Worm (Caenorhabditis elegans): ENCODE data around the gene nhr-61.

nhr-61 gene

DNA sequence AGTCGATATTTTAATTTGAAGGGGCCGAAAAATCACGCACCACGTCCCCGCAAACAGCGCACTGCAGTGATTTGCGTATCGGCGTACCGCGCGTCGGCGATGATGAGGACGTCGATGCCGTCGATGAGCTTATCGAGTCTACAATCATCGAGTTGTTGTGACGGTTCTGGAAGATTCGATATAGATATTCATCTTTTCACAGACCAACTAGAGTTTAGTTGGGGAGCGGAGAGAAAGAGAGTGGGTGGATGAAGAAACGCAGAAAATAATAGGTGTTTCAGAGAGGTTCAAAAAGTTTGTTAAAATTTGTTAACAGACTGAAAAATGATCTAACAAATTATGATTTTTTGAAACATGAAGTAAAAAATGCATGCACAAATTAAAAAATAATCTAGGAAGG, at the start of gene nhr-61:
nhr-61 (minus strand) TSS at position 168 of the 400 bp plus-strand sequence.
- no peak for TF ChIP-seq ref-1 (GFP tag; conservative IDR thresholded peaks at IDR 0.05)
- TF ChIP-seq cog-1 (tag; optimal IDR thresholded peaks at IDR 0.05): no peak
- no peak for TF ChIP-seq flt-1 (GFP tag; IDR thresholded peaks at IDR 0.05)
- no peak for TF ChIP-seq ztf-29 (GFP tag; IDR thresholded peaks at IDR 0.05)
- no peak for TF ChIP-seq klf-2 (GFP tag; conservative IDR thresholded peaks at IDR 0.05)
- TF ChIP-seq med-1 (GFP tag; optimal IDR thresholded peaks at IDR 0.05; ENCODE audit: insufficient read depth): no peak
- TF ChIP-seq T22C8.4 (GFP tag; IDR thresholded peaks at IDR 0.05): no peak
- no peak for TF ChIP-seq tab-1 (GFP tag; IDR thresholded peaks at IDR 0.05)
- TF ChIP-seq ztf-23 (GFP tag; IDR thresholded peaks at IDR 0.05): no peak

DNA sequence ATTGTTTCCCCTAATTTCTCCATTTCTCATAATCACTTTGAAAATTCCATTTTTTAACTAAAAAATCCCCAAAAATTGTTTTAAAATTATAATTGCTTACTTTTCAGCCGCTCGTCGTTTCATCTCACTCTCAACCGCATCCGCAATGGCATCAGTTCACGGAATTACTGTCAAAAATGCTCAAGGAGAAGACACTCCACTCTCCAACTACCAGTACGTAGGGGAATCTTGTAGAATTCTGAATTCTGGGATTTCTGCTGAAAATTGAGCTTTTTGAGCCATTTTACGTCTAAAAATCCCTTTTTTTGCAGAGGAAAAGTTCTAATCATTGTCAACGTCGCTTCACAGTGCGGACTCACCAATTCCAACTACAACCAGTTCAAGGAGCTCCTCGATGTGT, 49.2 kb upstream of the nhr-61 start:
- TF ChIP-seq flt-1 (GFP tag; IDR thresholded peaks at IDR 0.05) (no peak), klf-2 (GFP tag; conservative IDR thresholded peaks at IDR 0.05) (no peak), ztf-29 (GFP tag; IDR thresholded peaks at IDR 0.05) (no peak), ztf-23 (GFP tag; IDR thresholded peaks at IDR 0.05) (no peak), cog-1 (tag; optimal IDR thresholded peaks at IDR 0.05) (no peak), med-1 (GFP tag; optimal IDR thresholded peaks at IDR 0.05; ENCODE audit: insufficient read depth) (no peak), tab-1 (GFP tag; IDR thresholded peaks at IDR 0.05) (no peak), T22C8.4 (GFP tag; IDR thresholded peaks at IDR 0.05) (no peak), ref-1 (GFP tag; conservative IDR thresholded peaks at IDR 0.05) (no peak)

DNA sequence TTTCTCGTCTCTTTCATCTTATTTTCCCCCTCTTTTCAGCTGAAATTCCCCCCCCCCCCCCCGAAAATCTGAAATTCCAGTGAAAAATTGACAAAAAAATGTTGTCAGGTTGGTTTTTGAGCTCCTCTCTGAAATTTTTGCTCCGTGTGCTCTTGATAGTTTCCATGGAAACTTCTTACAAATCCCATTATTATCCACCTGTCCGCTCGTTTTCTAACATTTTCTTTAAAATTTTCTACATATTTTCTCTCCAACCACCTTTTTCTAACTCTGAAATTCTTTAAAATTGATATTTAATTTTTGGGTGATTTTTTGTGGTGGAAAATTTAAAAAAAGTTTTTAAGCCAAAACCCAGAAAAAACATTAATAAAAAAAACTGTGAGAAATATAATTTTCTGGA, 48.3 kb upstream of the nhr-61 start, which contains the start of gene gpx-2:
gpx-2 (plus strand) TSS at position 99 of the 400 bp plus-strand sequence.
- TF ChIP-seq cog-1 (tag; optimal IDR thresholded peaks at IDR 0.05): no peak

DNA sequence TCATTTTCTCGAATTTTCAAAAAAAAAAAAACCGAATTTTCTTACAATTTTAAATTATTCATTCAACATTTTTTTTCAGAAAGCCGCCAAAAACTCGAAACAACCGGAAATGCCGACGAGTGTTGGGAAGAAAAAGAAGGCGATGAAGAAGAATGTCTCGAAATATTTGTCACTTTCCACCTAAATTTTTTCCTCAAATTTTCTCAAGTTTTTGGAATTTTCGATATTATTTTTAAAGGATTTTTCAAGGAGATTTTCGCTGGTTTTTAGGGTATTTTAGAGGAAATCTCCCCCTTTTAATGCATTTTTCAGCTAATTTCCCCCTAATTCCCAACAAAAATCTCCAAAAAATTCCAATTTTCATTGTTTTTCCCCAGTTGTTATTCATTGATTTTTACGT, 47.8 kb upstream of the nhr-61 start:
- TF ChIP-seq klf-2 (GFP tag; conservative IDR thresholded peaks at IDR 0.05) (no peak), ztf-29 (GFP tag; IDR thresholded peaks at IDR 0.05) (no peak), T22C8.4 (GFP tag; IDR thresholded peaks at IDR 0.05) (no peak), ref-1 (GFP tag; conservative IDR thresholded peaks at IDR 0.05) (no peak), tab-1 (GFP tag; IDR thresholded peaks at IDR 0.05) (no peak), flt-1 (GFP tag; IDR thresholded peaks at IDR 0.05) (no peak), ztf-23 (GFP tag; IDR thresholded peaks at IDR 0.05) (no peak), cog-1 (tag; optimal IDR thresholded peaks at IDR 0.05) (no peak)

DNA sequence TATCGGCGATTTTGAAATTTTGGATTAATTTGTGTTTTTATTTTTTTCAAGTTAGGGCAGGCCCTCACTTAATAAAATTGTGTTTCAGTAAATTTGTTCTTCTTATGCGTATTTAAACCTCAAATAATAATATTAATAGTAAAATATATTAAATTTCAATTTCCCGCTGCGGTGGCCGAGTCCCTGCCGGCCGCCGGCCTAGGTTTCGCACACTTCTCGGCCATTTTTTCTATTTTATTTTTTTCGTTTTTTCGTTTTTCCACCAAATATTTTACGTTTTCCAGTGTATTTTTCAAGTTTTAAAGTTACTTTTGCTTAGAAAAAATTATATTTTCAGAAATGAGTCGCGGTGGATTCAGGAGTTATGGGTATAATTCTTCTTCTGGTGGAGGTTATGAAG, 38.6 kb upstream of the nhr-61 start, which contains the start of gene rbm-28:
rbm-28 (plus strand) TSS at position 338 of the 400 bp plus-strand sequence.
- TF ChIP-seq ztf-23 (GFP tag; IDR thresholded peaks at IDR 0.05) (peak; percentile 31; the same call in 1 of the 2 replicates), ref-1 (GFP tag; conservative IDR thresholded peaks at IDR 0.05) (no peak), tab-1 (GFP tag; IDR thresholded peaks at IDR 0.05) (no peak), med-1 (GFP tag; optimal IDR thresholded peaks at IDR 0.05; ENCODE audit: insufficient read depth) (no peak)

DNA sequence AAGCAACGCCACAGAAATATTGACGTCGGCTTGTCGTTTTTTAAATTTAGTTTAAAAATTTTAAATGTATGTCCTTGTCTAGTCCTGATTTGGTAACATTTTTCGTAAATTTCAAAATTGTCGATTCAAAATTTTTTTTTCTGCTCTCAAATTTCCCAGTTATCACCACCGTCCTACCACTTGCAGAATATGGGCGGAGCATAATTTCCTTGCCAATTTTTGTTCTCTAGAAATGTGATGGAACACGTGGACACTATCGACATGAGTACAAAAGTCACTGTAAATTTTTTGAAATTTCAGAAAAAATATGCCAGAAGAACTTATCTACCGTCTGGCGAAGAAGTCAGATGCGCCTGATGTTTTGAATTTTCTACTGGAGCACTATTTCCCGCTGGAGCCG, 36.9 kb upstream of the nhr-61 start, which contains the start of gene R05H10.7:
R05H10.7 (plus strand) TSS at position 301 of the 400 bp plus-strand sequence.
- TF ChIP-seq ref-1 (GFP tag; conservative IDR thresholded peaks at IDR 0.05) (no peak), tab-1 (GFP tag; IDR thresholded peaks at IDR 0.05) (no peak), cog-1 (tag; optimal IDR thresholded peaks at IDR 0.05) (no peak), flt-1 (GFP tag; IDR thresholded peaks at IDR 0.05) (no peak), klf-2 (GFP tag; conservative IDR thresholded peaks at IDR 0.05) (no peak)

DNA sequence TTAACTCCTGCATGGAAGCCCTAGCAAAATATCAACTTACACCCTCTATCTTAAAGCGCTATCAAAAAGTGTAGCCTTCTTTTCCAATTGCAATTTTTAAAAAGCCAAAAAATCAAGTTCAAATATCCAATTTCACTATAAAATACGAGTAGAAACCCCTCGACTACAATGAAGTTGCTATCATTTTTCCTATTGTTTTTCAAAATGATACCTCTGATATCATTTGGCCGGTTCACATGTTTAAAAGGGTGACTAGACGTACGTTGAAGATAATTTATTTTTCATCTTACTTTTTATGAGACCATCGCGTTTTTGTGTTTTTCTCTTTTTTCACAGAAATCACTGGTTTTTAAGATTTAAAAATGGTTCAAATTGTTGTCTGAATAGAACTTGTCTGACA, 33.1 kb upstream of the nhr-61 start, which contains the start of gene R05H10.1:
R05H10.1 (plus strand) TSS at position 334 of the 400 bp plus-strand sequence.
- TF ChIP-seq tab-1 (GFP tag; IDR thresholded peaks at IDR 0.05) (no peak), klf-2 (GFP tag; conservative IDR thresholded peaks at IDR 0.05) (no peak), flt-1 (GFP tag; IDR thresholded peaks at IDR 0.05) (no peak), T22C8.4 (GFP tag; IDR thresholded peaks at IDR 0.05) (no peak), med-1 (GFP tag; optimal IDR thresholded peaks at IDR 0.05; ENCODE audit: insufficient read depth) (no peak), ztf-23 (GFP tag; IDR thresholded peaks at IDR 0.05) (no peak), ztf-29 (GFP tag; IDR thresholded peaks at IDR 0.05) (no peak), ref-1 (GFP tag; conservative IDR thresholded peaks at IDR 0.05) (no peak), cog-1 (tag; optimal IDR thresholded peaks at IDR 0.05) (no peak)

DNA sequence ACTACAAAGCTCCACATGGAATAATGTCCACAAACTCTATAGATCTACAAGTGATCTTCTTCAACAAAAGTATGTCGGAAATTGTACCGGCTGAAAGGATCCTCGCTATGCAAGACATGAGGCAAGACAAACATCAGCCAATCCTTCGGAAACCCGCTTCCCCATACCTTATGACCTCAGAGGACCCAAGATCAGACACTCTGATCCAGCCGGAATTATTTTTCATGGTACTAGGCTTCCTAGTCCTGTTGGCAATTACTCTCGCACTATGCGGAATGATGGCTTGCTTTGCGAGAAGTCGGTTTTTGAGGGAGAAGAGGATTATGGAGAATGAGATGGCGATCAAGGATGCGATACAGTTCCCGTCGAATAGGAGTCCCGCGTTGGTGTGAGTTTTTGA, 31.6 kb upstream of the nhr-61 start:
- TF ChIP-seq T22C8.4 (GFP tag; IDR thresholded peaks at IDR 0.05) (no peak), klf-2 (GFP tag; conservative IDR thresholded peaks at IDR 0.05) (no peak), ztf-29 (GFP tag; IDR thresholded peaks at IDR 0.05) (no peak), ref-1 (GFP tag; conservative IDR thresholded peaks at IDR 0.05) (no peak), med-1 (GFP tag; optimal IDR thresholded peaks at IDR 0.05; ENCODE audit: insufficient read depth) (no peak), ztf-23 (GFP tag; IDR thresholded peaks at IDR 0.05) (no peak)

DNA sequence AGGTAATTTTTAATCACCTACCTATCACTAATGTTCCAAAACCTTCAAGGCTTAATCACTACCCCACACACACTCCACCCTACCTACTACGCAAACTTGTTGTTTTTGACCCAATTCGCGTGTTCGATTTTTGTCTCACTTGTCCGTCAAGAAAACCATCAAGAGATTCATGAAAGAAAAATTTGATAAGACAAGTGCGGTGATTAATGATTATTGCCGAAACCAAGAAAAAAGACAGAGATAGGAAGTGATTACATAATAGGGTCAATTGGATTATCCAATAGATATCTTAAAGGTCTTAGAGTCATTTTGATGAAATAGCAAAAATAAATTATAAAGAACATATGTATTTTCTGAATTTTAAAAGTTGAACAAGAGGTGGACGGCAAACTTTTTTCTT, 25.9 kb upstream of the nhr-61 start:
- TF ChIP-seq med-1 (GFP tag; optimal IDR thresholded peaks at IDR 0.05; ENCODE audit: insufficient read depth) (no peak), ztf-29 (GFP tag; IDR thresholded peaks at IDR 0.05) (no peak)

DNA sequence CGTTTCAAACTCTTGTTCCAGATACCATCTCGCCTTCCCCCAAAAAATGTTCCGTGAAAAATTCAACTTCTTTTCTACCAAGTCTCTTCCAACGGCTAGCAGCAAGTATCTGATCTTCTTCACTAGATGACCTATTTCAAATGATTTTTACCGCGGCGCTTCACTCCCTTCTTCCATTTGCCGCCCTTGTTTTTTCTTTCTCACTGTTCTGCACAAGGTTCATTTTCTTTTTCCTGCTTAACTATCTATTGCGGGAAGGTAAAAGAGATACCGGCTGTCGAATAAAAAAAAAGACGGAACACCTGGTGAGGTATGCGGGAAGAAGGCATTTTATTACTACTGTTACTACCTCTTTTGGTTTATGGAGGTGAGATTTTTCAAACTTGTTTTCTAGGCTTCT, 24.7 kb upstream of the nhr-61 start, which contains the start of gene cdh-7:
cdh-7 (plus strand) TSS at position 214 of the 400 bp plus-strand sequence.
- TF ChIP-seq tab-1 (GFP tag; IDR thresholded peaks at IDR 0.05): no peak
- no peak for TF ChIP-seq klf-2 (GFP tag; conservative IDR thresholded peaks at IDR 0.05)
- no peak for TF ChIP-seq ztf-23 (GFP tag; IDR thresholded peaks at IDR 0.05)
- no peak for TF ChIP-seq cog-1 (tag; optimal IDR thresholded peaks at IDR 0.05)
- no peak for TF ChIP-seq ztf-29 (GFP tag; IDR thresholded peaks at IDR 0.05)
- TF ChIP-seq T22C8.4 (GFP tag; IDR thresholded peaks at IDR 0.05): no peak
- TF ChIP-seq med-1 (GFP tag; optimal IDR thresholded peaks at IDR 0.05; ENCODE audit: insufficient read depth): no peak
- TF ChIP-seq flt-1 (GFP tag; IDR thresholded peaks at IDR 0.05): no peak
- TF ChIP-seq ref-1 (GFP tag; conservative IDR thresholded peaks at IDR 0.05): no peak

DNA sequence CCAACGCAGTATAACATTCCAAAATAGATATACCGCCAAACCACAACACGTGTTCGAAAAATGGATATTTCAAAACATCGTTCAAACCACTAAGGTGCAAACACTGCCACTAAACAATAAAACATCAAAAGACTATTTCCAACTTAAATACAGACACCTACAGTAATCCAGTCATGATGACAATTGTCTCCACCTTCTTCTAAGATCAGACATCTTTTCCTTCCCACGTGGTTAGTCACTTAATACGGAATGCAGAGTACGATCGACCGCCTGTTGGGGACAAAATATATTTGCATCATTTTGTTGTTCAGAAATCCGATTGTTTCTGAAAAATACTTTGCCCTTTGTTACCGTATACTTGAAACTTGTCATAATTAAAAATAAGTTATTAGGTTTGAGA, 22.9 kb upstream of the nhr-61 start:
- TF ChIP-seq med-1 (GFP tag; optimal IDR thresholded peaks at IDR 0.05; ENCODE audit: insufficient read depth) (no peak), cog-1 (tag; optimal IDR thresholded peaks at IDR 0.05) (no peak), ref-1 (GFP tag; conservative IDR thresholded peaks at IDR 0.05) (no peak), ztf-29 (GFP tag; IDR thresholded peaks at IDR 0.05) (no peak), ztf-23 (GFP tag; IDR thresholded peaks at IDR 0.05) (no peak), klf-2 (GFP tag; conservative IDR thresholded peaks at IDR 0.05) (no peak), flt-1 (GFP tag; IDR thresholded peaks at IDR 0.05) (no peak), T22C8.4 (GFP tag; IDR thresholded peaks at IDR 0.05) (no peak), tab-1 (GFP tag; IDR thresholded peaks at IDR 0.05) (no peak)
